Fruit fly (Drosophila melanogaster): Measurements from ENCODE around the gene CG32485.

The CG32485 gene

DNA sequence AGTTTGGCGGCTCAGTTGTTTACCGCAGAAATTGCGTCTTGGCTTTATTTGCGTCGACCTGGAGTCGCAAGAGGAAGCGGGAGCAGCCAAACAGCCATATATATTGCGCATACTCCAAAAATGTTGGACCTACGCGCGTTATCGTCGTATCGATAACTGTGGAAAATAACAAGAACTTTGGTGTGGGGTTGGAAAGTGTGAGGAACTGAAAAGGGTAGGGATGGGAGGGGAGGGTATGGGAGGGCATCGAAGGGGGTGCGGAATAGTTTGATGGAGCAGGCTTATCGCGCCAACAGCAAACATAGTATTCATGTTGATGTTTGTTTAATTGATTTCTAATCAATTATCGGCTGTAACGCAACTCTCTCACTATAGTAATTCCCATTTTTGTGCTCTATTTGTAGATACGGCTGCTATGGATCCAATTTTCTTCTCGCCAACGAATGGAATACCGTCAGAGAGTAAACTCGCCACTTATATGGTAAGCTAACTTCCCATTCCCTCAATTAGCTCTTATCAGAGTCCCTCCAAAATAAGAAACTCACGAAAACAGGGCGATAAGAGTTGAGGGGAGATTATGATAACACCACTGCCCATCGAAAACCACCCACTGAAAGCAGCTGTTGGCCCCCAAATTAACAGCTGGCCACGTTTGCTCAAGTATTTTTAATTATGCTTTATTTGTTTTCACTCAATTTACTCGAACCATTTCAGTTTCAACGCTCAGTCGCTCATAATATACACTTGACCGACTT, 33.4 kb downstream of the CG32485 start (continued):
- TF ChIP-seq CG7271 (tag; optimal IDR thresholded peaks at IDR 0.05) (no peak), zf30C (GFP tag; optimal IDR thresholded peaks at IDR 0.05) (no peak), ssp (GFP tag; IDR thresholded peaks at IDR 0.05) (no peak), fd96Cb (tag; optimal IDR thresholded peaks at IDR 0.05) (peak; percentile 3), CG14860 (GFP tag; IDR thresholded peaks at IDR 0.05; ENCODE audit: partially characterized antibody) (no peak), dysf (GFP tag; IDR thresholded peaks at IDR 0.05) (no peak), CG1024 (GFP tag; IDR thresholded peaks at IDR 0.05) (peak; percentile 70), lilli (GFP tag; optimal IDR thresholded peaks at IDR 0.05) (no peak), scrt (GFP tag; optimal IDR thresholded peaks at IDR 0.05) (peak; percentile 28), Oaz (GFP tag; IDR thresholded peaks at IDR 0.05) (no peak), Gug (GFP tag; IDR thresholded peaks at IDR 0.05) (peak; percentile 16; the same call in 1 of the 4 replicates), CG11723 (GFP tag; optimal IDR thresholded peaks at IDR 0.05) (peak; percentile 43), CG3847 (GFP tag; IDR thresholded peaks at IDR 0.05) (no peak), MBD-R2 (GFP tag; IDR thresholded peaks at IDR 0.05) (no peak), CG17186 (GFP tag; optimal IDR thresholded peaks at IDR 0.05) (peak; percentile 37), CG7839 (tag; optimal IDR thresholded peaks at IDR 0.05) (no peak), CG4404 (GFP tag; IDR thresholded peaks at IDR 0.05) (no peak), TFAM (GFP tag; optimal IDR thresholded peaks at IDR 0.05) (peak; percentile 47), CG9876 (GFP tag; optimal IDR thresholded peaks at IDR 0.05) (peak; percentile 46), ranshi (GFP tag; IDR thresholded peaks at IDR 0.05) (peak; percentile 60; the same call in 1 of the 2 replicates), twi (tag; optimal IDR thresholded peaks at IDR 0.05) (no peak), vfl (GFP tag; optimal IDR thresholded peaks at IDR 0.05) (no peak), ro (GFP tag; IDR thresholded peaks at IDR 0.05) (no peak), lola (GFP tag; optimal IDR thresholded peaks at IDR 0.05) (peak in 1 of 3 experiments; percentile 30), ash1 (GFP tag; optimal IDR thresholded peaks at IDR 0.05) (no peak), CG10321 (GFP tag; IDR thresholded peaks at IDR 0.05) (no peak), tx (GFP tag; optimal IDR thresholded peaks at IDR 0.05) (no peak), Awh (GFP tag; IDR thresholded peaks at IDR 0.05) (peak; percentile 84), Ets65A (GFP tag) (peak; percentile 1), pum (GFP tag; optimal IDR thresholded peaks at IDR 0.05) (peak; percentile 46), CG3065 (GFP tag; optimal IDR thresholded peaks at IDR 0.05) (no peak), gce (GFP tag; IDR thresholded peaks at IDR 0.05) (peak; percentile 65; the same call in 1 of the 3 replicates), otp (GFP tag; IDR thresholded peaks at IDR 0.05) (peak; percentile 92), CG4854 (GFP tag; optimal IDR thresholded peaks at IDR 0.05) (no peak), CG2889 (GFP tag; IDR thresholded peaks at IDR 0.05) (no peak), CG5245 (GFP tag; optimal IDR thresholded peaks at IDR 0.05) (peak; percentile 58), Hmr (GFP tag; optimal IDR thresholded peaks at IDR 0.05) (peak; percentile 46), Dp (GFP tag; optimal IDR thresholded peaks at IDR 0.05) (no peak), hth (optimal IDR thresholded peaks at IDR 0.05) (no peak), CG6791 (GFP tag; IDR thresholded peaks at IDR 0.05; ENCODE audit: partially characterized antibody) (peak; percentile 67; the same call in 1 of the 3 replicates), Dfd (GFP tag; optimal IDR thresholded peaks at IDR 0.05) (no peak), CG8924 (tag; optimal IDR thresholded peaks at IDR 0.05) (peak; percentile 24), CG6272 (GFP tag; IDR thresholded peaks at IDR 0.05) (no peak), pan (optimal IDR thresholded peaks at IDR 0.05) (no peak), pan (GFP tag; optimal IDR thresholded peaks at IDR 0.05 in 1 of 2, IDR thresholded peaks at IDR 0.05 in 1 of 2) (peak in 1 of 2 experiments; percentile 11), emc (GFP tag; optimal IDR thresholded peaks at IDR 0.05) (no peak), Ssrp (tag; optimal IDR thresholded peaks at IDR 0.05) (no peak), gcm2 (GFP tag; optimal IDR thresholded peaks at IDR 0.05) (no peak), Hr51 (GFP tag; optimal IDR thresholded peaks at IDR 0.05) (peak in 1 of 2 experiments; percentile 54), CG12769 (tag; optimal IDR thresholded peaks at IDR 0.05) (peak; percentile 80)

Measured in whole organism, embryonic.